Fruit fly (Drosophila melanogaster): Measurements from ENCODE around the gene CG14125.

Gene CG14125

DNA sequence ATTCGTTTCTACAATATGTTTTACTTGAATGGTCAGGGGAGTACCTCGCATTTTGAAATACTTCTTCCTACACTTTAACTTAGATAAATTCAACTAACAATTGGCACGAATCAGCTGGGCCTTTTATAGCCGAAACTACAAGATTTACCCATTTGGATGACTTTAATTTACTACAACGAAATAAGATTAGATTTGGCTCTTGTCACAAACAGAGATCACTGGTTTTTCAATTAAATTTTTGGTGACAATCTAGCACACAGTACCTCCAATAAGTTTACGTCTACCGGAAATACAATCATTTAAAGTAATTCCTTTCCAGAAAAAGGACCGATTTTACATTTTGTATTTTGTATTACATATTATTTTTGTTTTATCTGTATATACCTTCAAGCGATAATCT is 30.0 kb upstream of the CG14125 start, which contains the start of gene CG5883:
Gene CG5883, minus strand, starts transcription at position 101 of the 400 bp plus-strand sequence.
- no peak for TF ChIP-seq net (GFP tag; optimal IDR thresholded peaks at IDR 0.05)
- no peak for TF ChIP-seq salr (GFP tag; optimal IDR thresholded peaks at IDR 0.05)
- TF ChIP-seq Eip93F (GFP tag; optimal IDR thresholded peaks at IDR 0.05), result no peak
- TF ChIP-seq Smox (GFP tag; optimal IDR thresholded peaks at IDR 0.05), result no peak
- TF ChIP-seq CG8319 (GFP tag; optimal IDR thresholded peaks at IDR 0.05), result no peak

dm6 chr3L:11947357-11947756 is 27.3 kb upstream of the CG14125 start, which contains the start of gene CG7252:
Gene CG7252 (plus strand): TSS chr3L:11947675.
- TF ChIP-seq CG32006 (GFP tag; optimal IDR thresholded peaks at IDR 0.05) (no peak), Blimp-1 (GFP tag; optimal IDR thresholded peaks at IDR 0.05) (no peak), CG3032 (tag; optimal IDR thresholded peaks at IDR 0.05) (no peak), CG34406 (GFP tag; optimal IDR thresholded peaks at IDR 0.05) (no peak)

DNA sequence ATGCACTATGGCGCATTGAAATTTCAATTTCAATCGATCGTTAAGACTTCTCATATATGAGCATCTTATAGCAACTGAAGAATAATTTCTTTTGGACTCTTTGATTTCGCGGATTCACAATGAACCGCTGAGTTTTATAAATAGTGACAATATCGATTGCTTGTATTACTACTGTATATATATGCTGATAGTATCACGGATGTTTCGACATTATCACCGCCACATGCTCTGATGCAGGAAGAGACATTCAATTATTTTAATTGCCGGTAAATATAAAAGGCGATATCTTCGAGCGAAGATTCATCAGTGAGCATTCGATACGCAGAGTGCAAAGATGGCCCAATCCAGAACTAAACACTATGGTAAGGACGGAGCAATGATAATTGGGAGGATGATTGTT is 25.2 kb upstream of the CG14125 start, which contains the start of gene CG17826:
Gene CG17826, plus strand, starts transcription at position 301 of the 400 bp plus-strand sequence.
- TF ChIP-seq OdsH (GFP tag; optimal IDR thresholded peaks at IDR 0.05) (no peak), lz (GFP tag; optimal IDR thresholded peaks at IDR 0.05) (no peak), salr (GFP tag; optimal IDR thresholded peaks at IDR 0.05) (no peak), CG15336 (GFP tag; IDR thresholded peaks at IDR 0.05) (no peak)

- TF ChIP-seq pdm3 (GFP tag; optimal IDR thresholded peaks at IDR 0.05) (no peak), Eip93F (GFP tag; optimal IDR thresholded peaks at IDR 0.05) (no peak), svp (GFP tag) (no peak)
These were observed 21.5 kb upstream of the CG14125 start, which contains the start of gene obst-G for dm6 chr3L:11953217-11953616. Gene obst-G (minus strand): TSS chr3L:11953317.

DNA sequence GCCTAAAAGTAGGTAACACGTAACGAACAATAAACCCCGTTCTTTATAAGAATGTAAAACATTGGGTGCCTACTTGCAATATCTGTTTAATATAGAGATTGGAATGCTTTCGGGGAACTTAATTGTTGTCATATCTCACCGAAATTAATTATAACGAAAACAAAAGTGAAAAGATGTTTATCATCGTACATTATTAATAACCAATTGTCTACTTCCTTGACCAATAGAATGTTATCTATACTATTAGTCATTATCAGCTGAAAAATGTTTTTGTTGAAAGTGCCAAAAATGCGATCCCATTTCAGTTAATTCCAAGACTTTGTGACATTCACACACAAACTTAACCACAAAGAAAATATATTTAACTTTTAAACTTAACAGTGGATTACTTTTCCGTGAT is 20.9 kb upstream of the CG14125 start, which contains the start of gene CG7248:
Gene CG7248, plus strand, starts transcription at position 301 of the 400 bp plus-strand sequence.
- TF ChIP-seq spab (GFP tag; optimal IDR thresholded peaks at IDR 0.05) (no peak), CG31627 (GFP tag; optimal IDR thresholded peaks at IDR 0.05) (no peak), net (GFP tag; optimal IDR thresholded peaks at IDR 0.05) (no peak), vri (GFP tag; optimal IDR thresholded peaks at IDR 0.05) (no peak), salr (GFP tag; optimal IDR thresholded peaks at IDR 0.05) (no peak), achi (GFP tag; optimal IDR thresholded peaks at IDR 0.05) (no peak), CG6854 (GFP tag; optimal IDR thresholded peaks at IDR 0.05) (no peak), CG34406 (GFP tag; optimal IDR thresholded peaks at IDR 0.05) (no peak), CG6808 (GFP tag; optimal IDR thresholded peaks at IDR 0.05) (no peak), dac (GFP tag; optimal IDR thresholded peaks at IDR 0.05) (no peak), fd59A (GFP tag; optimal IDR thresholded peaks at IDR 0.05) (no peak), CG9139 (GFP tag; optimal IDR thresholded peaks at IDR 0.05) (no peak), CG15336 (GFP tag; IDR thresholded peaks at IDR 0.05) (no peak), Gug (GFP tag; IDR thresholded peaks at IDR 0.05) (no peak), CG11762 (GFP tag; optimal IDR thresholded peaks at IDR 0.05; ENCODE audit: insufficient read depth) (no peak)

DNA sequence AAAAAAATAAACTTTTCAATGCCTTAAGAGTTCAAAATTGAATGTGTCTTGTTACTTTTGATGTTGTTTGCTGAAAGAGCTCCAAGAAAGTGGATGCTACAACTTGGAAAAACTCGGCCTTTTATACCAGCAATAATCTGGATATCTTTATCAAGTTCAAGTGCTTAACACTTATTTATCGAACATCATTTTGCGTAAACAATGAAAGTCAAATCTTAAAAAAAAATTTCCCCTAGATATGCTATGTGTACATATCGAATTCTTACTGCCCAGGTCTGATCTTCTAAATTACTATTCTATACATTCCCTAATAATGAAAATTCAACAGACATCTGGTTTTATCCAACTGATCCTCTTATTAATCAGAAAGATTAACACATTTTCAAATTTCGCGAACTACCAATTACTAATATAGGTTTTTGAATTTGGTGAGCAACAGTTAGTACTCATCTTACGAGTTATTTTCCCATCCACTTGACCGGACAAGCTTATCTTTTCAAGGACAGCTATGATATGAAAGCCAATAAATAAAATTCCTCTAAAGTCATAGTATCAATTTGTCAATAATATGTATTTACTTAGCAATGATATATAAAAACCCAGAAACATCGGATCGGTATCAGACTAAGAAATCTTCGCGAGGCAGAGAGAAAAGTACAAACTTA is 16.9 kb upstream of the CG14125 start, which contains the start of the genes CG11570 and CG43294:
Gene CG11570, minus strand, starts transcription at position 101 of the 665 bp plus-strand sequence.
Gene CG43294, plus strand, starts transcription at position 615 of the 665 bp plus-strand sequence.
- TF ChIP-seq dac (GFP tag; optimal IDR thresholded peaks at IDR 0.05) (no peak), CG6808 (GFP tag; optimal IDR thresholded peaks at IDR 0.05) (no peak), net (GFP tag; optimal IDR thresholded peaks at IDR 0.05) (no peak), CG11762 (GFP tag; optimal IDR thresholded peaks at IDR 0.05; ENCODE audit: insufficient read depth) (no peak), CG7368 (GFP tag; optimal IDR thresholded peaks at IDR 0.05) (no peak), CG32006 (GFP tag; optimal IDR thresholded peaks at IDR 0.05) (no peak), vri (GFP tag; optimal IDR thresholded peaks at IDR 0.05) (no peak), CG6276 (GFP tag; optimal IDR thresholded peaks at IDR 0.05) (no peak), CG31627 (GFP tag; optimal IDR thresholded peaks at IDR 0.05) (no peak), CG6792 (GFP tag; optimal IDR thresholded peaks at IDR 0.05) (no peak), Hr4 (GFP tag; optimal IDR thresholded peaks at IDR 0.05) (no peak), lz (GFP tag; optimal IDR thresholded peaks at IDR 0.05) (no peak), Eip78C (GFP tag) (no peak), Blimp-1 (GFP tag; optimal IDR thresholded peaks at IDR 0.05) (no peak), Hr38 (GFP tag; optimal IDR thresholded peaks at IDR 0.05) (no peak), Ets96B (tag; optimal IDR thresholded peaks at IDR 0.05) (no peak), CG10631 (GFP tag; optimal IDR thresholded peaks at IDR 0.05) (no peak), CG8319 (GFP tag; optimal IDR thresholded peaks at IDR 0.05) (no peak), CG4318 (GFP tag; optimal IDR thresholded peaks at IDR 0.05) (no peak)
